Fruit fly (Drosophila melanogaster): ENCODE results near the gene Tim13.

The Tim13 gene

DNA sequence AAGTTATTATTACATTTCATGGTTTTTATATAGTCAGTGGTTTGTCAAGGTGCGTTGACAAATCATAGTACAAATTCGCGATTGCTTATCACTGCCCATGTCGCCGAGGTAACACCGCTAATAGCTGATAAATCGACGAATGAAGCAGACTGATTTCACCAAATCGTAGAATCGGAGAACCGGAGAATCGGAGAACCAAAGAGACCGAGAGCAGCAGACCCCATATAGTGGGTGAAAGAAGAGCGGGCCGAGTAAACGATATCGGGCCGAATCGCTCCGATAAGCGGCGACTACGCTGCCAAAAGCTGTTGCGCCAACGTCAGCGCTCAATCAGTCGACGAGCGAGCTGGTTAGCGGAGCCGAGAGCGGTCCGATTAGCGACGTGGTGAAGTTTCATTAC lies 2.4 kb upstream of the Tim13 start, which contains the start of gene CG14131:
CG14131 (plus strand) TSS at position 343 of the 400 bp plus-strand sequence.
- peak; percentile 26 for TF ChIP-seq cic (GFP tag; optimal IDR thresholded peaks at IDR 0.05)
- peak; percentile 60 for TF ChIP-seq kay (GFP tag; ENCODE audit: borderline replicate concordance)
- peak; percentile 6 for TF ChIP-seq CG7101 (tag; optimal IDR thresholded peaks at IDR 0.05)
- TF ChIP-seq toe (GFP tag; optimal IDR thresholded peaks at IDR 0.05) = no peak
- TF ChIP-seq CG7045 (GFP tag; optimal IDR thresholded peaks at IDR 0.05) = no peak

DNA sequence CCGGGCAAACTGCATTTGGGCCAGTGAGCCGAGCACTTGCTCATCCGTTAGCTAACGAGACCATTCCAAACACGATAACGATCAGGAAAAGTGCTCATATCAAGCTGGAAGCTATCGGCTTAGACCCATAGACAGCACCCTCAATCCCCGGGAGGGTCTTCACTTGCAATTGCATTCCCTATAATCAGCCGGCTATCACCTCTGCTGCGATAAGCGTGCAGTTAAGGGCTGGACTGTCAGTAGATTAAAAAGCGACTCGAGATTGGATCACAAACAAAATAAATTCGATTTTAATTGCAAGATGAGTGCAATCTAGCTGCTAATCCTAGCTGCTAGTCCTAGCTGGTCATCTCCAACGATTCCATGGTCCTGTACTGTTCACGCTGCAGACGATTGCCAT lies 505 bp downstream of the Tim13 start:
- TF ChIP-seq CG14711 (tag; optimal IDR thresholded peaks at IDR 0.05) (no peak), CG11617 (GFP tag; optimal IDR thresholded peaks at IDR 0.05) (no peak), Clk (GFP tag; optimal IDR thresholded peaks at IDR 0.05) (no peak), CG33017 (tag; optimal IDR thresholded peaks at IDR 0.05) (no peak), pad (GFP tag; optimal IDR thresholded peaks at IDR 0.05) (no peak), CG1620 (GFP tag; optimal IDR thresholded peaks at IDR 0.05) (no peak), CG12768 (GFP tag; optimal IDR thresholded peaks at IDR 0.05) (peak; percentile 46), Crg-1 (GFP tag; optimal IDR thresholded peaks at IDR 0.05) (no peak), cic (GFP tag; optimal IDR thresholded peaks at IDR 0.05) (peak; percentile 69), Mnt (GFP tag; optimal IDR thresholded peaks at IDR 0.05) (peak; percentile 2), CG7101 (tag; optimal IDR thresholded peaks at IDR 0.05) (peak; percentile 19)

DNA sequence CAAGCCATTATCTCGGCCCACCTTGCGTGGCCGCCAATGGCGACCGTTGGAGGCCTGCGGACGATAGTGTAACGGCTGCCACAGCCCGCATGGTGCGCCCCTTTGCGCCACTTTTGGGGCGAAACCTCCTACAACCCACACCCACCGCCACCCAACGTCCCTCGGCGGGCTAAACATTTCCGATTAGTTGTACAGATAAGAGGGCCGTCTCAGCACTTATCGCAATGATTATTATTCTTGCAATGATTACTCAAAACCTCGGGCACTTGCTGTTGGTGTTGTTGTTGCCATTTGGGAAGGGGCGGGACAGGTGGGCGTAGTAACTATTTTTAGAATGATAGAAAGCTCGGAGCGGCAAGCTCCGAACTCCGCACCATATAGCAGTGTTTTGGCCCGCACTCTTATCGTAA lies 1.7 kb downstream of the Tim13 start:
- TF ChIP-seq CG7045 (GFP tag; optimal IDR thresholded peaks at IDR 0.05) (no peak), CG7101 (tag; optimal IDR thresholded peaks at IDR 0.05) (peak; percentile 5), CG12768 (GFP tag; optimal IDR thresholded peaks at IDR 0.05) (peak; percentile 23), bab1 (GFP tag; optimal IDR thresholded peaks at IDR 0.05) (no peak), CG33017 (tag; optimal IDR thresholded peaks at IDR 0.05) (no peak), cic (GFP tag; optimal IDR thresholded peaks at IDR 0.05) (peak; percentile 64), Mnt (GFP tag; optimal IDR thresholded peaks at IDR 0.05) (peak; percentile 18)

DNA sequence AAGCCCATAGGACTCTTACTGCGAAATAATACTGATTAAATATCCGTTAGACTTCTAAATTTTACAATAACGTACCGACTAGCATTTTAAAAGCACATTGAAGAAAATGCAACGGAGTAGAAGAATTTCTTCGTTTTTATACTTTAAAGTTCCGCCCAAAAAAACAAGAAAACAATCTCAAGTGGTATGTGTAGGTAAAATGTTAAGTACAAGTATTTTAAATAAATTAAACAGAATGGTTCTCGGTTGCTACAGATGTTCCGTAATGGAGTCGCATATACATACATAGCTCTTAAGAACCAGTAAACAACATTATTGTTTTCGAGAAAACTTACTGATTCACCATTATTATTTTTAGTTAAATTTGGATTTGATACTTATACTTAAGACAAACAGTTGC lies 2.2 kb downstream of the Tim13 start, which contains the start of gene Muc68D:
Muc68D (minus strand) TSS at position 101 of the 400 bp plus-strand sequence.
- no peak for TF ChIP-seq Mnt (GFP tag; optimal IDR thresholded peaks at IDR 0.05)
- no peak for TF ChIP-seq cic (GFP tag; optimal IDR thresholded peaks at IDR 0.05)
- TF ChIP-seq Clk (GFP tag; optimal IDR thresholded peaks at IDR 0.05) = no peak
- no peak for TF ChIP-seq Crg-1 (GFP tag; optimal IDR thresholded peaks at IDR 0.05)
- no peak for TF ChIP-seq CG12768 (GFP tag; optimal IDR thresholded peaks at IDR 0.05)
- TF ChIP-seq CG7045 (GFP tag; optimal IDR thresholded peaks at IDR 0.05) = no peak
- TF ChIP-seq tj (GFP tag; optimal IDR thresholded peaks at IDR 0.05) = no peak
- no peak for TF ChIP-seq Hr96 (GFP tag; optimal IDR thresholded peaks at IDR 0.05)
- TF ChIP-seq kay (GFP tag; ENCODE audit: borderline replicate concordance) = no peak

DNA sequence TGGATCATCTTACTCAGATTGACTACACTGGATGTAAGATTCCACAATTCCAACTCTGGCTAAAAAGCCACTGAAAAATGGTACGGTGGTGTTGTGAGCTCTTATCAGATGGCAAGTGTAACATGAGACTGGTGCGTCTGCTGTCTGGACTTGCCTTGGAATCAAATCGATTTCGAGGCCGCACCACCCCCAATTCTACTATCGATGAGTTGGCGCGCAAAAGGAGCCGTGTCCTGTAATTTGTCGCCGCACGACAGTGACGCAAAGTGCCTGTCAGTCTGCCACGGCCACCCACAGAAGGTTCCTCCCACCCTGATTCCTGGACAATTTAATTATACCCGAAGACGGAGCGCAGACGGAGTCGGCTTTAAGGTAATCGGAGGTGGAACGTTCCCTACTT lies 7.7 kb downstream of the Tim13 start:
- no peak for TF ChIP-seq CG12768 (GFP tag; optimal IDR thresholded peaks at IDR 0.05)
- TF ChIP-seq CG14711 (tag; optimal IDR thresholded peaks at IDR 0.05) = no peak
- TF ChIP-seq CG11617 (GFP tag; optimal IDR thresholded peaks at IDR 0.05) = no peak

DNA sequence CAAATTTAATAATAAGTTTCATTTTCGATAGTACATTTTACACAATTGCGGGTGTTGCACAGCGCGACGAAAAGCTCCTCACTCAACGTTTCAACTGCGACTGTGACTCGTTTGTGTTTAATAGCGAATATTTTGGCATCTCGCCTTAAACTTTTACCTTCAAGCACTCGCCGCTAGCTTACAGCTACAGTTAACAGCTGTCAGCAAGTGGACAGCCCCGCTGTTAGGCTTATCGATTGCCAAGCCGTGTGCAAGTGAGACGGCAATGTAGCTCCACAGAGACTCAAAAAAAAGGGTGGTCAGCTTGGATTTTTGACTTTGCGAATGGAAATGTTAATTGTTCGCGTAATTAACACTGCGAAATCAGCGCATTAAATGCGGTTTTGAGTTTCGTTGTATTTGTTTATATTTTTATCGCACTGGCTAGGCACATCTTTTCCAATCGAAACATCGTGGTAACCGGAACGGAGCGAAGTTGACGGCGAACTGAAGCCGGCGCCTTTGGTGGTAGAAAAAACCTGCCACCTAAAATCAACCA lies 8.5 kb downstream of the Tim13 start, which contains the start of gene loaf:
loaf (minus strand) TSS at position 488 of the 538 bp plus-strand sequence.
- no peak for TF ChIP-seq CG7045 (GFP tag; optimal IDR thresholded peaks at IDR 0.05)
- TF ChIP-seq CG7101 (tag; optimal IDR thresholded peaks at IDR 0.05) = no peak
- TF ChIP-seq CG12768 (GFP tag; optimal IDR thresholded peaks at IDR 0.05) = no peak
- no peak for TF ChIP-seq ovo (GFP tag; optimal IDR thresholded peaks at IDR 0.05)
- TF ChIP-seq CG11617 (GFP tag; optimal IDR thresholded peaks at IDR 0.05) = no peak

DNA sequence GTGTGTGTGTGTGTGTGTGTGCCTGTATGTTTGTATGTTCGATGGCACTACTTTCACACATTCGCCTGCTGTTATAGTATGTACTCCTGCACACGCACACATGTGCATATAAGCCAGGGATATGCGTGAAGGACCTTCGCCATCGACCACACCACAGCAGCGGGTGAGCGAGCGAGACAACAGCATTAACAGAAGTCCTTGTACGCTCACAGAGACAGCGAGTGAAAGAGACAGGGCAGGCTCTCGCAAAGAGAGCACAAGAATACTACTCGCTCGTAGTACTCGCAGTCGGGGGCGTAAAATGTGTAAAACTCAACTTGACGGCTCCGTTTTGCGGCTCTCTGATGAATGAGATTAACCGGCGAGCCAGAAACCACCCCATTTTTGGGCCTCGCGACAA lies 9.4 kb downstream of the Tim13 start:
- TF ChIP-seq CG33017 (tag; optimal IDR thresholded peaks at IDR 0.05) (no peak), Mnt (GFP tag; optimal IDR thresholded peaks at IDR 0.05) (no peak), cnc (optimal IDR thresholded peaks at IDR 0.05) (no peak), CG7045 (GFP tag; optimal IDR thresholded peaks at IDR 0.05) (no peak), cic (GFP tag; optimal IDR thresholded peaks at IDR 0.05) (no peak), Crg-1 (GFP tag; optimal IDR thresholded peaks at IDR 0.05) (no peak), tj (GFP tag; optimal IDR thresholded peaks at IDR 0.05) (no peak)

DNA sequence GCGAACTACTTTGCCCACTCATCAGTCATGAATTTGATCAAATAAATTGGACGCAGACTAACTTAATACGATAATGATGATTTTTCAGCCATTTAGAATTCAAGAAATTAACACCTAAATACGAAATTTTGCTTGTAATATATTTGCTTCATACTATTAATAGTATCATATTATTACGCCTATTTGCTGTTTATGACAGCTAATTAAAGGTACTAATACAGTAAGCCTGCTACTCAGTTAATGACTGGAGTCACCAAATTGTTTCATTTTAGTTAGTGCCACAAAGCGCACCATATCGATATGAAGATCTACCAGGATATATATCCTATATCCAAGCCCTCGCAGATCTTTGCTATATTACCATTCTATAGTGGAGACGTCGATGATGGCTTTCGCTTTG lies 23.3 kb downstream of the Tim13 start, which contains the start of gene Gr68a:
Gr68a (plus strand) TSS at position 301 of the 400 bp plus-strand sequence.
- TF ChIP-seq bab1 (GFP tag; optimal IDR thresholded peaks at IDR 0.05) = no peak
- TF ChIP-seq toe (GFP tag; optimal IDR thresholded peaks at IDR 0.05) = no peak
- no peak for TF ChIP-seq pad (GFP tag; optimal IDR thresholded peaks at IDR 0.05)
- no peak for TF ChIP-seq ovo (GFP tag; optimal IDR thresholded peaks at IDR 0.05)
- TF ChIP-seq CG11617 (GFP tag; optimal IDR thresholded peaks at IDR 0.05) = no peak
- no peak for TF ChIP-seq Clk (GFP tag; optimal IDR thresholded peaks at IDR 0.05)
- TF ChIP-seq CG7101 (tag; optimal IDR thresholded peaks at IDR 0.05) = no peak
- TF ChIP-seq cnc (optimal IDR thresholded peaks at IDR 0.05) = no peak
- no peak for TF ChIP-seq Crg-1 (GFP tag; optimal IDR thresholded peaks at IDR 0.05)
- TF ChIP-seq tj (GFP tag; optimal IDR thresholded peaks at IDR 0.05) = no peak
- no peak for TF ChIP-seq CG12768 (GFP tag; optimal IDR thresholded peaks at IDR 0.05)
- no peak for TF ChIP-seq CG1620 (GFP tag; optimal IDR thresholded peaks at IDR 0.05)
- TF ChIP-seq cic (GFP tag; optimal IDR thresholded peaks at IDR 0.05) = no peak
- no peak for TF ChIP-seq CG7045 (GFP tag; optimal IDR thresholded peaks at IDR 0.05)
- no peak for TF ChIP-seq CG14711 (tag; optimal IDR thresholded peaks at IDR 0.05)
- no peak for TF ChIP-seq Hr96 (GFP tag; optimal IDR thresholded peaks at IDR 0.05)
- TF ChIP-seq CG33017 (tag; optimal IDR thresholded peaks at IDR 0.05) = no peak
- TF ChIP-seq kay (GFP tag; ENCODE audit: borderline replicate concordance) = no peak
- no peak for TF ChIP-seq CG5204 (GFP tag; optimal IDR thresholded peaks at IDR 0.05)
- no peak for TF ChIP-seq Mnt (GFP tag; optimal IDR thresholded peaks at IDR 0.05)
